Worm (Caenorhabditis elegans) whole organism, L1 larva: ENCODE data around the gene C36C5.15.

Experiments used
- ces-1 ChIP-seq: fragments of 150-350 bp; optimal IDR thresholded peaks from 2 replicates; lab custom pipeline; 2014; ENCODE audit warnings: missing biosample characterization, missing genetic modification reagents, missing genetic modification characterization
- lin-15B ChIP-seq: fragments of 150-350 bp; sonication (generic microtip); optimal IDR thresholded peaks from 3 replicates; lab custom pipeline; 2014; ENCODE audit warnings: missing biosample characterization, missing genetic modification characterization
- nhr-76 ChIP-seq: sonication (generic microtip); optimal IDR thresholded peaks from 2 replicates; lab custom pipeline; 2017; ENCODE audit warnings: missing biosample characterization, missing genetic modification characterization
- pqm-1 ChIP-seq: sonication (generic microtip); optimal IDR thresholded peaks from 3 replicates; lab custom pipeline; 2017; ENCODE audit warnings: missing biosample characterization, missing genetic modification characterization
- rnt-1 ChIP-seq: sonication (generic microtip); optimal IDR thresholded peaks from 2 replicates; lab custom pipeline; 2016; ENCODE audit warnings: mild to moderate bottlenecking, missing genetic modification characterization, moderate library complexity, missing compliant biosample characterization
- unc-62 ChIP-seq: fragments of 150-350 bp; optimal IDR thresholded peaks from 2 replicates; lab custom pipeline; 2014; ENCODE audit warnings: missing biosample characterization, missing genetic modification reagents, missing genetic modification characterization

- TF ChIP-seq lin-15B (tag; lab: Kevin White, UChicago) (no peak), unc-62 (GFP tag; lab: Kevin White, UChicago) (no peak), rnt-1 (tag; lab: Kevin White, UChicago) (no peak), ces-1 (no peak), nhr-76 (tag; lab: Kevin White, UChicago) (no peak), pqm-1 (no peak)
Measured at ce11 chrV:3159252-3159651, 9.3 kb downstream of the C36C5.15 start, which contains the start of gene C36C5.12.
